Fruit fly (Drosophila melanogaster) whole organism, pupa: ENCODE results near the gene Tmf.
A peak's percentile ranks its signal among the peaks of the same experiment; 100 is the strongest.

Experiments
- CG10348 ChIP-seq: fragments of 200-800 bp; sonication (Bioruptor generic); IDR thresholded peaks from 2 replicates; pipeline ENCODE4 v1.3.6; 2022; ENCODE audit warnings: missing biosample characterization, missing genetic modification characterization
- CG17806 ChIP-seq: fragments of 200-800 bp; sonication (Bioruptor generic); optimal IDR thresholded peaks from 2 replicates; lab custom pipeline; 2018; ENCODE audit warnings: missing biosample characterization, mild to moderate bottlenecking, missing genetic modification characterization, moderate library complexity
- CG34367 ChIP-seq: fragments of 200-800 bp; sonication (Bioruptor generic); optimal IDR thresholded peaks from 2 replicates; lab custom pipeline; 2018; ENCODE audit warnings: missing biosample characterization, mild to moderate bottlenecking, missing genetic modification characterization
- D1 ChIP-seq: fragments of 200-800 bp; sonication (Bioruptor generic); optimal IDR thresholded peaks from 2 replicates; lab custom pipeline; 2018; ENCODE audit warnings: missing biosample characterization, mild to moderate bottlenecking, missing genetic modification characterization, moderate library complexity
- EcR ChIP-seq: fragments of 200-800 bp; sonication (Bioruptor generic); optimal IDR thresholded peaks from 3 replicates; lab custom pipeline; 2019; ENCODE audit warnings: missing biosample characterization, missing genetic modification characterization, mild to moderate bottlenecking, moderate library complexity, missing genetic modification reagents
- Ets98B ChIP-seq: fragments of 200-800 bp; sonication (Bioruptor generic); IDR thresholded peaks from 2 replicates; pipeline ENCODE4 v1.3.6; 2022; ENCODE audit warnings: missing biosample characterization, missing genetic modification characterization
- Pif1B ChIP-seq: fragments of 200-800 bp; sonication (Bioruptor generic); optimal IDR thresholded peaks from 3 replicates; lab custom pipeline; 2016; ENCODE audit warnings: missing biosample characterization, missing genetic modification characterization
- Snoo ChIP-seq: fragments of 200-800 bp; sonication (Bioruptor generic); optimal IDR thresholded peaks from 3 replicates; lab custom pipeline; 2017; ENCODE audit warnings: missing biosample characterization, mild to moderate bottlenecking, missing genetic modification characterization, inconsistent platforms
- gl ChIP-seq: fragments of 200-800 bp; sonication (Bioruptor generic); optimal IDR thresholded peaks from 2 replicates; lab custom pipeline; 2018; ENCODE audit warnings: missing biosample characterization, mild to moderate bottlenecking, missing genetic modification characterization

DNA sequence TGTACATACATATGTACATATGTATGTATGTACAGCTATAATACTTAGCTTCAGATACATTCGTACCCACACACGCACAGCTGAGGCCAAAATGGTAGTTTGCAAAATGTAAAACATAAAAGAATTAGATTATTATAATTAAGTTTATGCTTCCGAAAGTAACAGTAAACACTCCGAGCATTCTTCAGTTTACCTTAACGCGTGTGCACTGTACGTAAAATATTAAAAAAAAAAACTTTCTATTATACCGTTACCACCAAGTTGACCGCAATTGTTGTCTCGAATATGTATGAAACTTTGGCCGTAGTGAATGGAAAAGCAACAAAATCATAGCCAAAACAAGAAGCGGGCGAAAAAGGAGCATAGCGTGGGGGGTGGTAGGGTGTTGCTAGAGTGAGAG, 10.4 kb downstream of the Tmf start:
- peak; percentile 88 for TF ChIP-seq Ets98B
- TF ChIP-seq CG17806 (tag; lab: Kevin White, UChicago) = peak; percentile 72
- peak; percentile 60 for TF ChIP-seq Snoo (tag; lab: Kevin White, UChicago)
- no peak; the same call in 1 of the 2 replicates for TF ChIP-seq CG10348 (GFP tag; lab: Robert Waterston, UW)
- no peak for TF ChIP-seq gl (tag; lab: Kevin White, UChicago)
- TF ChIP-seq D1 (tag; lab: Kevin White, UChicago) = peak; percentile 13
- TF ChIP-seq EcR (GFP tag; lab: Kevin White, UChicago) = no peak
- TF ChIP-seq Pif1B (GFP tag; lab: Kevin White, UChicago) = peak; percentile 85
- TF ChIP-seq CG34367 = peak; percentile 62
